Worm (Caenorhabditis elegans): ENCODE measurements around the gene pho-12.

DNA sequence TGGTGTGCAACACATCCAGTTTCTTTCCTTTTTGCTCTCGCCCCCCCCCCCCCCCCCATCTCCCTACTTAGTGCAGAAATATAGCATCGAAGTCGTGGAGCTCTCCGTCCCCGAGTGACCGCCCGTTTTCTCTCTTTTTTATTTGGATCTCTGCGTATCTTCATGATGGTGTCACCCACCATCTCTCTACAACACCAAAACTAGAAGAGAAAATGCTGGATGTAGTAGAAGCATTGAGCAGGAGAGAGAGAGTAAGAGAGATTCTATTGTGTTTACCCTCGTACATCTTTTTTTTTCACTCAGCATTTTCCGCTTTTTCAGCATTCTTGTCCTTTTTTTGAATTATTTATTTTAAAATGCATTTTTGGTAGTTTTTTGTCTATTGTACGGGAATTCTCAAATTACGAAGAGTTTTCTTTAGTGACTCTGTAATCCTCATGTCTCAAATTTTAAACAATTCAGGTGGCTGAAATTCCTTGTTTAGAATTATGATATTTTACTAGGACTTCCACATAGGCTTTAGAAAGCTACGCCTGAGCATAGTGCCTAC, 18.2 kb downstream of the pho-12 start:
- TF ChIP-seq tra-4 (tag; optimal IDR thresholded peaks at IDR 0.05) (no peak), ama-1 (optimal IDR thresholded peaks at IDR 0.05) (no peak), flt-1 (GFP tag; IDR thresholded peaks at IDR 0.05) (no peak), ceh-13 (GFP tag; optimal IDR thresholded peaks at IDR 0.05) (no peak), ets-7 (tag; optimal IDR thresholded peaks at IDR 0.05) (no peak), hmbx-1 (tag; optimal IDR thresholded peaks at IDR 0.05) (no peak)

Data from whole organism, early embryonic.